Worm (Caenorhabditis elegans) whole organism, L4 larva: ENCODE data around the gene fum-1.
A peak's percentile ranks its signal among the peaks of the same experiment; 100 is the strongest.

Source experiments
- F10B5.3 ChIP-seq: sonication (generic microtip); optimal IDR thresholded peaks from 2 replicates; lab custom pipeline; 2016; ENCODE audit warnings: mild to moderate bottlenecking, missing genetic modification characterization, missing compliant biosample characterization
- F37D6.2 ChIP-seq: sonication (generic microtip); optimal IDR thresholded peaks from 2 replicates; lab custom pipeline; 2016; ENCODE audit warnings: mild to moderate bottlenecking, missing genetic modification characterization, missing compliant biosample characterization
- F44E2.7 ChIP-seq: fragments of 200-800 bp; sonication (Bioruptor generic); IDR thresholded peaks from 2 replicates; pipeline ENCODE4 v2.1.2; 2022; ENCODE audit warnings: missing genetic modification characterization, missing compliant biosample characterization
- R02D3.7 ChIP-seq: fragments of 150-350 bp; sonication (generic microtip); optimal IDR thresholded peaks from 3 replicates; lab custom pipeline; 2014; ENCODE audit warnings: missing biosample characterization, missing genetic modification characterization
- T20F7.1 ChIP-seq: fragments of 200-800 bp; sonication (Bioruptor generic); optimal IDR thresholded peaks from 2 replicates; lab custom pipeline; 2018; ENCODE audit warnings: mild to moderate bottlenecking, missing genetic modification characterization, missing compliant biosample characterization
- T26A8.4 ChIP-seq: fragments of 200-800 bp; sonication (Bioruptor generic); IDR thresholded peaks from 2 replicates; pipeline ENCODE4 v1.3.6; 2022; ENCODE audit warnings: missing genetic modification characterization, missing compliant biosample characterization
- Y105C5A.15 ChIP-seq: fragments of 200-800 bp; sonication (Bioruptor generic); IDR thresholded peaks from 2 replicates; pipeline ENCODE4 v1.3.6; 2022; ENCODE audit warnings: missing genetic modification characterization, missing compliant biosample characterization
- Y48G9A.11 ChIP-seq: fragments of 200-800 bp; sonication (Bioruptor generic); IDR thresholded peaks from 2 replicates; pipeline ENCODE4 v1.3.6; 2022; ENCODE audit warnings: missing genetic modification reagents, missing genetic modification characterization, missing compliant biosample characterization
- ZK546.5 ChIP-seq, 2 experiments: sonication (generic microtip); optimal IDR thresholded peaks; 2 replicates each; lab custom pipeline; 2017; ENCODE audit warnings: missing biosample characterization in 2 of 2, missing genetic modification characterization in 2 of 2
- aha-1 ChIP-seq: fragments of 150-350 bp; peaks from one replicate; lab custom pipeline; 2014; ENCODE audit warnings: missing biosample characterization, missing genetic modification characterization
- ama-1 ChIP-seq: fragments of 150-350 bp; optimal IDR thresholded peaks from 2 replicates; lab custom pipeline; 2014; ENCODE audit warnings: inconsistent platforms, mixed read lengths
- arid-1 ChIP-seq: fragments of 200-800 bp; sonication (Bioruptor generic); conservative IDR thresholded peaks from 2 replicates; pipeline ENCODE4 v1.3.6; 2022; ENCODE audit warnings: missing genetic modification reagents, missing genetic modification characterization, missing compliant biosample characterization
- ceh-28 ChIP-seq: fragments of 150-350 bp; optimal IDR thresholded peaks from 2 replicates; lab custom pipeline; 2014; ENCODE audit warnings: missing biosample characterization, missing genetic modification reagents, missing genetic modification characterization
- ces-1 ChIP-seq: fragments of 150-350 bp; sonication (generic microtip); optimal IDR thresholded peaks from 4 replicates; lab custom pipeline; 2014; ENCODE audit warnings: missing biosample characterization, missing genetic modification reagents, missing genetic modification characterization
- cey-2 ChIP-seq: sonication (generic microtip); optimal IDR thresholded peaks from 3 replicates; lab custom pipeline; 2017; ENCODE audit warnings: missing genetic modification characterization, mild to moderate bottlenecking, missing compliant biosample characterization, antibody characterized with exemption, borderline replicate concordance; ENCODE audit not compliant: insufficient read depth
- daf-16 ChIP-seq, 3 experiments: sonication (generic microtip); optimal IDR thresholded peaks; 2 replicates each; lab custom pipeline; 2016 to 2017; ENCODE audit warnings: missing genetic modification characterization in 3 of 3, missing genetic modification reagents in 3 of 3, mild to moderate bottlenecking in 2 of 3, missing compliant biosample characterization in 2 of 3, missing biosample characterization in 1 of 3, moderate library complexity in 1 of 3
- dpl-1 ChIP-seq: fragments of 150-350 bp; optimal IDR thresholded peaks from 2 replicates; lab custom pipeline; 2014; ENCODE audit warnings: missing biosample characterization, missing genetic modification reagents, missing genetic modification characterization
- duxl-1 ChIP-seq: sonication (generic microtip); optimal IDR thresholded peaks from 2 replicates; lab custom pipeline; 2016; ENCODE audit warnings: mild to moderate bottlenecking, missing genetic modification characterization, moderate library complexity, missing compliant biosample characterization; ENCODE audit not compliant: poor library complexity
- dve-1 ChIP-seq: sonication (generic microtip); optimal IDR thresholded peaks from 2 replicates; lab custom pipeline; 2017; ENCODE audit warnings: antibody characterized with exemption, mild to moderate bottlenecking, missing genetic modification characterization, missing compliant biosample characterization; ENCODE audit not compliant: insufficient read depth
- fkh-10 ChIP-seq: fragments of 150-350 bp; optimal IDR thresholded peaks from 2 replicates; lab custom pipeline; 2014; ENCODE audit warnings: missing biosample characterization, missing genetic modification reagents, missing genetic modification characterization
- hif-1 ChIP-seq, 2 experiments: sonication (generic microtip); optimal IDR thresholded peaks; 2 replicates each; lab custom pipeline; 2016 to 2017; ENCODE audit warnings: missing compliant biosample characterization in 2 of 2, missing genetic modification characterization in 2 of 2, missing genetic modification reagents in 2 of 2, missing genotype in 2 of 2, mild to moderate bottlenecking in 1 of 2
- hlh-11 ChIP-seq: fragments of 200-800 bp; sonication (Bioruptor generic); optimal IDR thresholded peaks from 2 replicates; lab custom pipeline; 2018; ENCODE audit warnings: mild to moderate bottlenecking, missing genetic modification characterization, missing compliant biosample characterization
- hlh-30 ChIP-seq: sonication (generic microtip); optimal IDR thresholded peaks from 2 replicates; lab custom pipeline; 2017; ENCODE audit warnings: antibody characterized with exemption, mild to moderate bottlenecking, missing genetic modification characterization, missing compliant biosample characterization; ENCODE audit not compliant: insufficient read depth
- hmg-1.1 ChIP-seq: fragments of 200-800 bp; sonication (Bioruptor generic); IDR thresholded peaks from 2 replicates; pipeline ENCODE4 v1.3.6; 2022; ENCODE audit warnings: missing genetic modification reagents, missing genetic modification characterization, missing compliant biosample characterization
- lim-7 ChIP-seq: fragments of 200-800 bp; sonication (Bioruptor generic); IDR thresholded peaks from 2 replicates; pipeline ENCODE4 v1.3.6; 2022; ENCODE audit warnings: missing genetic modification characterization, missing compliant biosample characterization
- lin-13 ChIP-seq: fragments of 150-350 bp; optimal IDR thresholded peaks from 2 replicates; lab custom pipeline; 2014; ENCODE audit warnings: missing biosample characterization, missing genetic modification reagents, missing genetic modification characterization
- lin-15B ChIP-seq: fragments of 150-350 bp; sonication (generic microtip); optimal IDR thresholded peaks from 3 replicates; lab custom pipeline; 2014; ENCODE audit warnings: missing biosample characterization, missing genetic modification characterization
- lin-29 ChIP-seq: fragments of 200-800 bp; sonication (Bioruptor generic); IDR thresholded peaks from 2 replicates; pipeline ENCODE4 v1.3.6; 2022; ENCODE audit warnings: missing genetic modification reagents, missing genetic modification characterization, missing compliant biosample characterization
- lin-38 ChIP-seq: fragments of 200-800 bp; sonication (Bioruptor generic); IDR thresholded peaks from 2 replicates; pipeline ENCODE4 v1.3.6; 2022; ENCODE audit warnings: missing genetic modification reagents, missing genetic modification characterization, missing compliant biosample characterization
- lsy-2 ChIP-seq, 2 experiments: fragments of 150-350 bp in 1 of 2; sonication (generic microtip) in 1 of 2; optimal IDR thresholded peaks; 2 replicates each; lab custom pipeline; 2014 to 2017; ENCODE audit warnings: missing biosample characterization in 2 of 2, missing genetic modification characterization in 2 of 2
- mep-1 ChIP-seq: fragments of 150-350 bp; sonication (generic microtip); optimal IDR thresholded peaks from 3 replicates; lab custom pipeline; 2014; ENCODE audit warnings: missing biosample characterization, missing genetic modification characterization
- mes-2 ChIP-seq: sonication (generic microtip); optimal IDR thresholded peaks from 2 replicates; lab custom pipeline; 2016; ENCODE audit warnings: missing genotype, mild to moderate bottlenecking, missing genetic modification characterization, missing compliant biosample characterization; ENCODE audit not compliant: poor library complexity, severe bottlenecking
- mxl-3 ChIP-seq: fragments of 200-800 bp; sonication (Bioruptor generic); optimal IDR thresholded peaks from 2 replicates; lab custom pipeline; 2018; ENCODE audit warnings: mild to moderate bottlenecking, missing genetic modification characterization, missing compliant biosample characterization
- nhr-10 ChIP-seq: fragments of 150-350 bp; optimal IDR thresholded peaks from 2 replicates; lab custom pipeline; 2014; ENCODE audit warnings: missing biosample characterization, missing genetic modification characterization
- nhr-28 ChIP-seq: fragments of 150-350 bp; optimal IDR thresholded peaks from 2 replicates; lab custom pipeline; 2014; ENCODE audit warnings: missing biosample characterization, missing genetic modification characterization
- nhr-41 ChIP-seq: fragments of 200-800 bp; sonication (Bioruptor generic); IDR thresholded peaks from 2 replicates; pipeline ENCODE4 v1.3.6; 2022; ENCODE audit warnings: missing genetic modification reagents, missing genetic modification characterization, missing compliant biosample characterization
- nhr-48 ChIP-seq: sonication (generic microtip); optimal IDR thresholded peaks from 2 replicates; lab custom pipeline; 2016; ENCODE audit warnings: mild to moderate bottlenecking, missing genetic modification characterization, missing compliant biosample characterization
- nhr-6 ChIP-seq: fragments of 150-350 bp; optimal IDR thresholded peaks from 2 replicates; lab custom pipeline; 2014; ENCODE audit warnings: missing biosample characterization, missing genetic modification characterization
- pha-4 ChIP-seq, 2 experiments: fragments of 150-350 bp in 1 of 2; fragments of 200-800 bp in 1 of 2; sonication (Bioruptor generic) in 1 of 2; IDR thresholded peaks in 1 of 2; optimal IDR thresholded peaks in 1 of 2; 2 replicates each; pipeline versions ENCODE4 v1.3.6 to Lab custom; 2014 to 2022; ENCODE audit warnings: missing genetic modification characterization in 2 of 2, missing genetic modification reagents in 2 of 2, missing biosample characterization in 1 of 2, missing compliant biosample characterization in 1 of 2
- php-3 ChIP-seq: fragments of 200-800 bp; sonication (Bioruptor generic); IDR thresholded peaks from 2 replicates; pipeline ENCODE4 v1.3.6; 2022; ENCODE audit warnings: missing genetic modification reagents, missing genetic modification characterization, missing compliant biosample characterization
- rbr-2 ChIP-seq: sonication (generic microtip); optimal IDR thresholded peaks from 2 replicates; lab custom pipeline; 2016; ENCODE audit warnings: missing genotype, missing genetic modification characterization, missing compliant biosample characterization
- set-16 ChIP-seq: fragments of 200-800 bp; sonication (Bioruptor generic); IDR thresholded peaks from 2 replicates; pipeline ENCODE4 v1.3.6; 2022; ENCODE audit warnings: missing genetic modification reagents, missing genetic modification characterization, missing compliant biosample characterization
- spr-1 ChIP-seq: sonication (generic microtip); optimal IDR thresholded peaks from 2 replicates; lab custom pipeline; 2016; ENCODE audit warnings: mild to moderate bottlenecking, missing genetic modification characterization, missing compliant biosample characterization
- zag-1 ChIP-seq: fragments of 150-350 bp; optimal IDR thresholded peaks from 2 replicates; lab custom pipeline; 2014; ENCODE audit warnings: missing biosample characterization, missing genetic modification characterization
- zfp-3 ChIP-seq: fragments of 200-800 bp; sonication (Bioruptor generic); conservative IDR thresholded peaks from 2 replicates; pipeline ENCODE4 v1.3.6; 2022; ENCODE audit warnings: missing genetic modification reagents, missing genetic modification characterization, missing compliant biosample characterization
- zip-2 ChIP-seq: fragments of 150-350 bp; optimal IDR thresholded peaks from 2 replicates; lab custom pipeline; 2014; ENCODE audit warnings: missing biosample characterization, missing genetic modification characterization
- ztf-7 ChIP-seq: fragments of 150-350 bp; optimal IDR thresholded peaks from 2 replicates; lab custom pipeline; 2014; ENCODE audit warnings: missing biosample characterization, missing genetic modification characterization

Gene fum-1

DNA sequence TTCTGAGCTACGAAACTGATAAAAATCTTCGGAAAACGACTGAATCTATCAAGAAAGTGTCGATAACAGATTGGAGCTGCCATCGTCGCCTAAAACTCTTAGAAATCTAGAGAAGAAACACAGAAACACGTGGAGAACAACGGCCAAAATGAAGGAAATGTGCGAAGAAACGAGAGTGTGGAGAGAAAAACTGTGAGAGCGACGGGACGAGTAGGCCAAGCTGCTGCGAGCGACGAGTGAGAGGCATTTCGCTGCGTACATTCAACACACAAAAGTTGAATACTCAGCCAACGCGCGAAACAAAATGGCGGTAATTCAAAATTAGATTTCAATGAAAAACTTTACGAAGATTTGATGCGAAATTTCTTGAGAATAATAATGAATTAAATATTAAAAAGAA lies 32.9 kb downstream of the fum-1 start (continued):
- peak; percentile 50; the same call in 1 of the 2 replicates for TF ChIP-seq set-16 (GFP tag; lab: Robert Waterston, UW)
- TF ChIP-seq lin-13 (GFP tag; lab: Kevin White, UChicago) = peak; percentile 98
- TF ChIP-seq cey-2 (tag; lab: Kevin White, UChicago) = no peak
- no peak for TF ChIP-seq R02D3.7
- TF ChIP-seq dpl-1 (GFP tag; lab: Kevin White, UChicago) = peak; percentile 96
- TF ChIP-seq nhr-10 (tag; lab: Kevin White, UChicago) = peak; percentile 0
- TF ChIP-seq php-3 (GFP tag; lab: Robert Waterston, UW) = peak; percentile 64; the same call in 1 of the 2 replicates
- TF ChIP-seq ZK546.5 (tag; optimal IDR thresholded peaks at IDR 0.05; lab: Kevin White, UChicago) = no peak
- peak; percentile 99 for TF ChIP-seq mxl-3 (GFP tag; lab: Kevin White, UChicago)
- no peak for TF ChIP-seq F44E2.7 (GFP tag; lab: Robert Waterston, UW)

- no peak for TF ChIP-seq ceh-28
- TF ChIP-seq lim-7 (GFP tag; lab: Robert Waterston, UW) = no peak
- TF ChIP-seq lin-15B (tag; lab: Kevin White, UChicago) = no peak
- TF ChIP-seq lin-29 = no peak
- peak; percentile 56 for TF ChIP-seq F37D6.2 (tag; lab: Kevin White, UChicago)
- TF ChIP-seq nhr-48 (tag; lab: Kevin White, UChicago) = no peak
- TF ChIP-seq ztf-7 (tag; lab: Kevin White, UChicago) = peak; percentile 48
- 0 out of 2 replicates have a peak, but pooled peaks have one; percentile 24 for TF ChIP-seq pha-4 (GFP tag; IDR thresholded peaks at IDR 0.05; lab: Robert Waterston, UW)
- TF ChIP-seq pha-4 (tag; optimal IDR thresholded peaks at IDR 0.05; lab: Kevin White, UChicago) = no peak
- TF ChIP-seq hlh-30 (tag; lab: Kevin White, UChicago) = peak; percentile 71
- TF ChIP-seq nhr-10 (tag; lab: Kevin White, UChicago) = no peak
- TF ChIP-seq mep-1 (tag; lab: Kevin White, UChicago) = peak; percentile 72
- TF ChIP-seq Y48G9A.11 (GFP tag; lab: Robert Waterston, UW) = no peak
- TF ChIP-seq lin-38 (GFP tag; lab: Robert Waterston, UW) = peak; percentile 74
- peak; percentile 95 for TF ChIP-seq dpl-1 (GFP tag; lab: Kevin White, UChicago)
- peak; percentile 90 for TF ChIP-seq mes-2 (tag; lab: Kevin White, UChicago)
- TF ChIP-seq hlh-11 (tag; lab: Kevin White, UChicago) = peak; percentile 62
- peak; percentile 54 for TF ChIP-seq F10B5.3 (tag; lab: Kevin White, UChicago)
- TF ChIP-seq T26A8.4 (GFP tag; lab: Robert Waterston, UW) = peak; percentile 61
- no peak for TF ChIP-seq nhr-41
- TF ChIP-seq dve-1 (tag; lab: Kevin White, UChicago) = peak; percentile 73
- peak; percentile 66 for TF ChIP-seq nhr-6 (tag; lab: Kevin White, UChicago)
- peak; percentile 22 for TF ChIP-seq ama-1 (lab: Kevin White, UChicago)
- 0 out of 2 replicates have a peak, but pooled peaks have one; percentile 36 for TF ChIP-seq arid-1
- peak; percentile 35 for TF ChIP-seq zip-2
- TF ChIP-seq Y105C5A.15 = no peak
- 0 out of 2 replicates have a peak, but pooled peaks have one; percentile 26 for TF ChIP-seq zfp-3 (GFP tag; lab: Robert Waterston, UW)
- peak; percentile 56; the same call in 1 of the 2 replicates for TF ChIP-seq hmg-1.1
- peak; percentile 25 for TF ChIP-seq spr-1 (tag; lab: Kevin White, UChicago)
- TF ChIP-seq ces-1 (GFP tag; lab: Kevin White, UChicago) = peak; percentile 24
- no peak for TF ChIP-seq zag-1 (tag; lab: Kevin White, UChicago)
- peak; percentile 36 for TF ChIP-seq nhr-28 (tag; lab: Kevin White, UChicago)
- peak in 1 of 2 experiments; percentile 15 for TF ChIP-seq daf-16 (GFP tag; optimal IDR thresholded peaks at IDR 0.05; lab: Kevin White, UChicago)
- peak; percentile 47 for TF ChIP-seq daf-16 (tag; optimal IDR thresholded peaks at IDR 0.05; lab: Kevin White, UChicago)
- peak; percentile 15 for TF ChIP-seq fkh-10
- TF ChIP-seq duxl-1 (tag; lab: Kevin White, UChicago) = peak; percentile 58
- TF ChIP-seq lsy-2 (tag; optimal IDR thresholded peaks at IDR 0.05; lab: Kevin White, UChicago) = peak in 1 of 2 experiments; percentile 91
- TF ChIP-seq T20F7.1 (GFP tag; lab: Kevin White, UChicago) = peak; percentile 61
- peak; percentile 59 for TF ChIP-seq rbr-2 (tag; lab: Kevin White, UChicago)
- TF ChIP-seq hif-1 (tag; optimal IDR thresholded peaks at IDR 0.05; lab: Kevin White, UChicago) = peak in 1 of 2 experiments; percentile 34
- TF ChIP-seq aha-1 (tag; lab: Kevin White, UChicago) = peak; percentile 99
Measured at ce11 chrIII:7499421-7499902, 34.1 kb downstream of the fum-1 start, which contains the start of the genes C07H6.9 and sap-140. Gene C07H6.9, minus strand, starts transcription at chrIII:7499471. Gene sap-140, plus strand, starts transcription at chrIII:7499738.
